7 worm cellular contexts compared by ENCODE assay signal in the genomic region with DNA sequence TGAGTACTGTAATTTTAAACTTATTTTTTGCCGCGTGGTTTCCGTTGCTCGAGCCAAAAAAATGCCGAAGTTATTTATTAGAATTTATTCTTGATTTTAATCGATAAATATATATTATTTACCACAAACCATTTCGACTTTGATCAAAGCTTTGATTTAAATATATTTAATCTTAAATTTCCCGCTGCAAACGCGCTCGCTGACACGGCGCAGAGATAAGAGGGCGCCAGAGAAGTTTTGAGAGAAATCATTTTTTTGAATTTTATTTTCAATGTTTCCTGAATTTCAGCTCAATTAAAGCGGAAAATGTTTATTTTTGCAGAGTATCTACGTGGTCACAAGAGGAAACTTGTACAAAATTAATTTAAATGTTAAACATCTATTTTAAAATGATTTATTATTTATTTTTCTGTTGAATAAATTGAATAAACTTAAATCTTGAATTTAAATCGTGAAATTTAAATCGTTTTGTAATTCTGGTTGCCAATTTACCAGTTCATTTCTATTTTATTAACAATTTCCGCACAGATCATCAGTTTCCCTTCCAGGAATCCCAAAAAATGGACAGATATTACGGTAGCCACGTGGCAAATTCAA.
TF ChIP-seq lines count a peak whose summit lies in the region.

Gene com-1, plus strand, starts transcription at position 547 of the 597 bp plus-strand sequence.

TF ChIP-seq in whole organism, L1 larva, 84 proteins besides CTCF, POLR2A, EP300 and RAD21 (continues in another document):
- TF ChIP-seq nhr-71 (tag; optimal IDR thresholded peaks at IDR 0.05; lab: Kevin White, UChicago) (peak; percentile 53), nhr-12 (tag; optimal IDR thresholded peaks at IDR 0.05; lab: Kevin White, UChicago) (no peak), mef-2 (tag; optimal IDR thresholded peaks at IDR 0.05; lab: Kevin White, UChicago) (no peak), lin-13 (GFP tag; optimal IDR thresholded peaks at IDR 0.05; lab: Kevin White, UChicago) (no peak), tlp-1 (tag; optimal IDR thresholded peaks at IDR 0.05; lab: Kevin White, UChicago) (no peak), efl-1 (optimal IDR thresholded peaks at IDR 0.05; lab: Kevin White, UChicago) (peak; percentile 53 to 63), efl-1 (GFP tag; optimal IDR thresholded peaks at IDR 0.05 in 1 of 2; lab: Kevin White, UChicago) (peak; percentile 61 to 93), unc-86 (tag; optimal IDR thresholded peaks at IDR 0.05; lab: Kevin White, UChicago) (no peak), ceh-8 (GFP tag; optimal IDR thresholded peaks at IDR 0.05; lab: Kevin White, UChicago) (no peak), ztf-11 (tag; optimal IDR thresholded peaks at IDR 0.05; lab: Kevin White, UChicago) (no peak), nhr-47 (tag; optimal IDR thresholded peaks at IDR 0.05; lab: Kevin White, UChicago) (peak; percentile 46), dsc-1 (tag; optimal IDR thresholded peaks at IDR 0.05; lab: Kevin White, UChicago) (peak; percentile 15)

TF ChIP-seq in whole organism, L2 larva, 48 proteins besides CTCF, POLR2A, EP300 and RAD21:
- TF ChIP-seq C34F6.9 (tag; optimal IDR thresholded peaks at IDR 0.05; lab: Kevin White, UChicago) (peak; percentile 62), mdl-1 (tag; optimal IDR thresholded peaks at IDR 0.05; lab: Kevin White, UChicago) (no peak), lin-13 (GFP tag; optimal IDR thresholded peaks at IDR 0.05; lab: Kevin White, UChicago) (peak; percentile 41), unc-55 (GFP tag; optimal IDR thresholded peaks at IDR 0.05; lab: Kevin White, UChicago) (peak; percentile 68), lsy-2 (tag; optimal IDR thresholded peaks at IDR 0.05; lab: Kevin White, UChicago) (peak in 1 of 2 experiments; percentile 66), gmeb-1 (tag; optimal IDR thresholded peaks at IDR 0.05; lab: Kevin White, UChicago) (peak; percentile 57)

TF ChIP-seq in whole organism, L3 larva, 47 proteins besides CTCF, POLR2A, EP300 and RAD21 (continues in another document):
- TF ChIP-seq nfya-1 (tag; optimal IDR thresholded peaks at IDR 0.05; lab: Kevin White, UChicago; ENCODE audit: insufficient read depth) (peak; percentile 54), nhr-23 (tag; optimal IDR thresholded peaks at IDR 0.05; lab: Kevin White, UChicago) (peak; percentile 42), pha-4 (tag; optimal IDR thresholded peaks at IDR 0.05; lab: Kevin White, UChicago) (peak; percentile 70), lin-15B (tag; optimal IDR thresholded peaks at IDR 0.05; lab: Kevin White, UChicago) (peak; percentile 83), ztf-4 (tag; optimal IDR thresholded peaks at IDR 0.05; lab: Kevin White, UChicago) (no peak), tbx-2 (tag; optimal IDR thresholded peaks at IDR 0.05; lab: Kevin White, UChicago) (no peak), elt-1 (tag; optimal IDR thresholded peaks at IDR 0.05; lab: Kevin White, UChicago) (no peak), hmg-11 (tag; optimal IDR thresholded peaks at IDR 0.05; lab: Kevin White, UChicago) (peak; percentile 41), nhr-11 (tag; optimal IDR thresholded peaks at IDR 0.05; lab: Kevin White, UChicago) (no peak), lin-39 (tag; optimal IDR thresholded peaks at IDR 0.05; lab: Kevin White, UChicago) (no peak), lsy-12 (tag; optimal IDR thresholded peaks at IDR 0.05; lab: Kevin White, UChicago) (no peak), nhr-77 (tag; optimal IDR thresholded peaks at IDR 0.05; lab: Kevin White, UChicago) (no peak), nhr-25 (tag; optimal IDR thresholded peaks at IDR 0.05; lab: Kevin White, UChicago) (no peak), elt-2 (tag; optimal IDR thresholded peaks at IDR 0.05; lab: Kevin White, UChicago) (no peak)

TF ChIP-seq in whole organism, L4 larva, 104 proteins besides CTCF, POLR2A, EP300 and RAD21:
- TF ChIP-seq daf-16 (GFP tag; optimal IDR thresholded peaks at IDR 0.05; lab: Kevin White, UChicago) (peak in 1 of 2 experiments; percentile 7), daf-16 (tag; optimal IDR thresholded peaks at IDR 0.05; lab: Kevin White, UChicago) (no peak), lin-38 (GFP tag; IDR thresholded peaks at IDR 0.05; lab: Robert Waterston, UW) (peak; percentile 92), dpl-1 (GFP tag; optimal IDR thresholded peaks at IDR 0.05; lab: Kevin White, UChicago) (peak; percentile 52), F49E8.2 (tag; optimal IDR thresholded peaks at IDR 0.05; lab: Kevin White, UChicago; ENCODE audit: borderline replicate concordance) (no peak), aha-1 (tag; lab: Kevin White, UChicago) (no peak), mes-2 (tag; optimal IDR thresholded peaks at IDR 0.05; lab: Kevin White, UChicago; ENCODE audit: poor library complexity, severe bottlenecking) (peak; percentile 79), nhr-6 (tag; optimal IDR thresholded peaks at IDR 0.05; lab: Kevin White, UChicago) (peak; percentile 21), rbr-2 (tag; optimal IDR thresholded peaks at IDR 0.05; lab: Kevin White, UChicago) (peak; percentile 12)

TF ChIP-seq in whole organism, late embryonic, 69 proteins besides CTCF, POLR2A, EP300 and RAD21:
- TF ChIP-seq unc-42 (tag; optimal IDR thresholded peaks at IDR 0.05; lab: Kevin White, UChicago) (peak; percentile 14), nfya-1 (tag; optimal IDR thresholded peaks at IDR 0.05; lab: Kevin White, UChicago) (peak; percentile 10), ttx-3 (tag; optimal IDR thresholded peaks at IDR 0.05; lab: Kevin White, UChicago) (no peak)

TF ChIP-seq in whole organism, mixed stage, embryonic, 35 proteins besides CTCF, POLR2A, EP300 and RAD21:
- TF ChIP-seq mep-1 (tag; optimal IDR thresholded peaks at IDR 0.05; lab: Kevin White, UChicago) (peak; percentile 53), snpc-4 (tag; optimal IDR thresholded peaks at IDR 0.05; lab: Kevin White, UChicago) (no peak), ceh-83 (GFP tag; optimal IDR thresholded peaks at IDR 0.05; lab: Kevin White, UChicago) (no peak), ces-1 (GFP tag; optimal IDR thresholded peaks at IDR 0.05; lab: Kevin White, UChicago) (peak; percentile 74), lsy-2 (tag; optimal IDR thresholded peaks at IDR 0.05; lab: Kevin White, UChicago) (peak; percentile 5)

TF ChIP-seq in whole organism, young adult, 124 proteins besides CTCF, POLR2A, EP300 and RAD21:
- TF ChIP-seq lin-54 (GFP tag; optimal IDR thresholded peaks at IDR 0.05; lab: Kevin White, UChicago): peak; percentile 47
- TF ChIP-seq bed-2 (GFP tag; IDR thresholded peaks at IDR 0.05; lab: Robert Waterston, UW): no peak
- TF ChIP-seq snpc-1.3 (tag; optimal IDR thresholded peaks at IDR 0.05; lab: Kevin White, UChicago; ENCODE audit: insufficient read depth): peak; percentile 25
- peak; percentile 46; the same call in 1 of the 2 replicates for TF ChIP-seq madf-6 (GFP tag; IDR thresholded peaks at IDR 0.05; lab: Robert Waterston, UW)
- peak; percentile 86 for TF ChIP-seq mcd-1 (GFP tag; IDR thresholded peaks at IDR 0.05; lab: Robert Waterston, UW)
- TF ChIP-seq F23B12.7 (tag; optimal IDR thresholded peaks at IDR 0.05; lab: Kevin White, UChicago; ENCODE audit: insufficient read depth): peak; percentile 29
- peak; percentile 94 for TF ChIP-seq hmg-1.2 (GFP tag; IDR thresholded peaks at IDR 0.05; lab: Robert Waterston, UW)
- no peak for TF ChIP-seq snpc-4 (GFP tag; optimal IDR thresholded peaks at IDR 0.05; lab: Kevin White, UChicago)
- TF ChIP-seq snpc-4 (tag; optimal IDR thresholded peaks at IDR 0.05; lab: Kevin White, UChicago): peak in 1 of 4 experiments; percentile 1
- TF ChIP-seq lsl-1 (GFP tag; optimal IDR thresholded peaks at IDR 0.05; lab: Kevin White, UChicago): peak; percentile 63
- 0 out of 2 replicates have a peak, but pooled peaks have one; percentile 13 for TF ChIP-seq F33H1.4 (GFP tag; IDR thresholded peaks at IDR 0.05; lab: Robert Waterston, UW)
- TF ChIP-seq efl-1 (GFP tag; optimal IDR thresholded peaks at IDR 0.05; lab: Kevin White, UChicago): peak; percentile 11
- TF ChIP-seq attf-5 (GFP tag; optimal IDR thresholded peaks at IDR 0.05; lab: Kevin White, UChicago): peak; percentile 46
- no peak for TF ChIP-seq die-1 (tag; optimal IDR thresholded peaks at IDR 0.05; lab: Kevin White, UChicago)
- no peak for TF ChIP-seq F55B11.4 (tag; optimal IDR thresholded peaks at IDR 0.05; lab: Kevin White, UChicago; ENCODE audit: borderline replicate concordance, insufficient read depth)
